Worm (Caenorhabditis elegans): ENCODE data around the gene T24C4.10.

- TF ChIP-seq nhr-12 (tag; optimal IDR thresholded peaks at IDR 0.05), result no peak
- TF ChIP-seq nhr-76 (tag; optimal IDR thresholded peaks at IDR 0.05), result no peak
- no peak for TF ChIP-seq ces-1 (GFP tag; optimal IDR thresholded peaks at IDR 0.05)
- no peak for TF ChIP-seq ceh-43 (GFP tag; optimal IDR thresholded peaks at IDR 0.05)
- no peak for TF ChIP-seq blmp-1 (tag; optimal IDR thresholded peaks at IDR 0.05)
- TF ChIP-seq mls-2 (tag; optimal IDR thresholded peaks at IDR 0.05), result no peak
- TF ChIP-seq nhr-28 (tag; optimal IDR thresholded peaks at IDR 0.05), result no peak
- TF ChIP-seq sptf-1 (tag; optimal IDR thresholded peaks at IDR 0.05), result no peak
- no peak for TF ChIP-seq lsy-2 (tag; optimal IDR thresholded peaks at IDR 0.05)
- no peak for TF ChIP-seq lin-13 (tag; optimal IDR thresholded peaks at IDR 0.05)
- TF ChIP-seq ztf-11 (tag; optimal IDR thresholded peaks at IDR 0.05), result no peak
- no peak for TF ChIP-seq nhr-237 (tag; optimal IDR thresholded peaks at IDR 0.05)
- TF ChIP-seq mep-1 (tag; optimal IDR thresholded peaks at IDR 0.05), result no peak
- no peak for TF ChIP-seq drap-1 (GFP tag; optimal IDR thresholded peaks at IDR 0.05)
Observed at ce11 chrIII:937961-938360, 46.9 kb upstream of the T24C4.10 start, which contains the start of gene fbxa-56.
